Worm (Caenorhabditis elegans): ENCODE results near the gene egli-1.
A peak's percentile ranks its signal among the peaks of the same experiment; 100 is the strongest.

The egli-1 gene

ce11 chrII:9306835-9307234, 16.9 kb upstream of the egli-1 start (continued):
- TF ChIP-seq nhr-19 (GFP tag; conservative IDR thresholded peaks at IDR 0.05), result no peak
- TF ChIP-seq zip-4 (GFP tag; optimal IDR thresholded peaks at IDR 0.05), result no peak
- TF ChIP-seq fkh-8 (tag; optimal IDR thresholded peaks at IDR 0.05), result no peak

- TF ChIP-seq dsc-1 (tag; optimal IDR thresholded peaks at IDR 0.05), result no peak
- peak; percentile 22 for TF ChIP-seq lin-14 (GFP tag; optimal IDR thresholded peaks at IDR 0.05)
- no peak for TF ChIP-seq pqm-1 (tag; optimal IDR thresholded peaks at IDR 0.05)
- TF ChIP-seq elt-3 (tag; optimal IDR thresholded peaks at IDR 0.05), result no peak
- TF ChIP-seq lin-13 (GFP tag; optimal IDR thresholded peaks at IDR 0.05), result no peak
- TF ChIP-seq snu-23 (GFP tag; optimal IDR thresholded peaks at IDR 0.05), result no peak
- TF ChIP-seq ceh-90 (tag; optimal IDR thresholded peaks at IDR 0.05), result no peak
- no peak for TF ChIP-seq C16A3.4 (tag; optimal IDR thresholded peaks at IDR 0.05)
- TF ChIP-seq nhr-84 (tag; optimal IDR thresholded peaks at IDR 0.05), result no peak
- TF ChIP-seq swsn-7 (tag; optimal IDR thresholded peaks at IDR 0.05), result no peak
- TF ChIP-seq fos-1 (tag; optimal IDR thresholded peaks at IDR 0.05), result no peak
- no peak for TF ChIP-seq unc-62 (GFP tag; optimal IDR thresholded peaks at IDR 0.05)
- TF ChIP-seq unc-30 (tag; optimal IDR thresholded peaks at IDR 0.05), result no peak
- no peak for TF ChIP-seq pag-3 (tag; optimal IDR thresholded peaks at IDR 0.05; ENCODE audit: borderline replicate concordance, insufficient read depth)
- peak; percentile 37 for TF ChIP-seq rnt-1 (tag; optimal IDR thresholded peaks at IDR 0.05)
- TF ChIP-seq lin-15B (tag; optimal IDR thresholded peaks at IDR 0.05), result no peak
- TF ChIP-seq lin-39 (tag; optimal IDR thresholded peaks at IDR 0.05), result no peak
- TF ChIP-seq nhr-20 (tag; optimal IDR thresholded peaks at IDR 0.05), result no peak
- TF ChIP-seq mep-1 (tag; optimal IDR thresholded peaks at IDR 0.05), result no peak
- no peak for TF ChIP-seq jun-1 (tag; optimal IDR thresholded peaks at IDR 0.05)
- TF ChIP-seq ztf-11 (tag; optimal IDR thresholded peaks at IDR 0.05), result peak in 1 of 2 experiments; percentile 6
- TF ChIP-seq ceh-8 (GFP tag; optimal IDR thresholded peaks at IDR 0.05), result no peak
- TF ChIP-seq ces-1 (GFP tag; optimal IDR thresholded peaks at IDR 0.05), result no peak
- TF ChIP-seq tbx-2 (tag; optimal IDR thresholded peaks at IDR 0.05), result no peak
Observed at ce11 chrII:9308614-9309046, 15.1 kb upstream of the egli-1 start.

ce11 chrII:9310204-9310603, 13.6 kb upstream of the egli-1 start, which contains the start of gene cam-1:
TSS of gene cam-1 (minus strand) at chrII:9310304.
- no peak for TF ChIP-seq unc-86 (tag; optimal IDR thresholded peaks at IDR 0.05)
- no peak for TF ChIP-seq jun-1 (tag; optimal IDR thresholded peaks at IDR 0.05)
- no peak for TF ChIP-seq mep-1 (tag; optimal IDR thresholded peaks at IDR 0.05)
- TF ChIP-seq nhr-90 (tag; optimal IDR thresholded peaks at IDR 0.05; ENCODE audit: poor library complexity), result no peak
- TF ChIP-seq nhr-237 (tag; optimal IDR thresholded peaks at IDR 0.05), result no peak
- TF ChIP-seq fos-1 (tag; optimal IDR thresholded peaks at IDR 0.05), result no peak
- TF ChIP-seq lsy-2 (tag; optimal IDR thresholded peaks at IDR 0.05), result no peak
- no peak for TF ChIP-seq sptf-1 (tag; optimal IDR thresholded peaks at IDR 0.05)
- TF ChIP-seq xbp-1 (tag; optimal IDR thresholded peaks at IDR 0.05), result no peak
- TF ChIP-seq lin-14 (GFP tag; optimal IDR thresholded peaks at IDR 0.05), result no peak
- no peak for TF ChIP-seq pqm-1 (tag; optimal IDR thresholded peaks at IDR 0.05)

- no peak for TF ChIP-seq rnt-1 (tag; optimal IDR thresholded peaks at IDR 0.05)
- no peak for TF ChIP-seq F16B12.6 (tag; optimal IDR thresholded peaks at IDR 0.05)
- no peak for TF ChIP-seq hlh-4 (tag; optimal IDR thresholded peaks at IDR 0.05)
- no peak for TF ChIP-seq hlh-17 (GFP tag; optimal IDR thresholded peaks at IDR 0.05; ENCODE audit: borderline replicate concordance)
- TF ChIP-seq zip-4 (GFP tag; optimal IDR thresholded peaks at IDR 0.05), result no peak
- TF ChIP-seq xbp-1 (tag; optimal IDR thresholded peaks at IDR 0.05), result no peak
- no peak for TF ChIP-seq lin-15B (tag; optimal IDR thresholded peaks at IDR 0.05)
- TF ChIP-seq fkh-8 (tag; optimal IDR thresholded peaks at IDR 0.05), result peak; percentile 27
- no peak for TF ChIP-seq blmp-1 (tag; optimal IDR thresholded peaks at IDR 0.05)
- no peak for TF ChIP-seq skn-1 (tag; optimal IDR thresholded peaks at IDR 0.05)
- no peak for TF ChIP-seq sup-37 (GFP tag; optimal IDR thresholded peaks at IDR 0.05)
- peak; percentile 26 for TF ChIP-seq lin-14 (GFP tag; optimal IDR thresholded peaks at IDR 0.05)
- TF ChIP-seq irx-1 (tag; optimal IDR thresholded peaks at IDR 0.05), result no peak
- peak; percentile 43 for TF ChIP-seq ceh-8 (GFP tag; optimal IDR thresholded peaks at IDR 0.05)
- TF ChIP-seq hpl-2 (GFP tag; optimal IDR thresholded peaks at IDR 0.05), result no peak
Observed at ce11 chrII:9310794-9311193, 13.0 kb upstream of the egli-1 start.

Data from whole organism, L1 larva.